Worm (Caenorhabditis elegans) whole organism, mixed stage, embryonic: ENCODE measurements around the gene F14B8.6.

ENCODE experiments used
- ces-1 ChIP-seq: fragments of 150-350 bp; optimal IDR thresholded peaks from 2 replicates; lab custom pipeline; 2014; ENCODE audit warnings: missing biosample characterization, missing genetic modification reagents, missing genetic modification characterization
- drap-1 ChIP-seq: fragments of 200-800 bp; sonication (Bioruptor generic); optimal IDR thresholded peaks from 3 replicates; lab custom pipeline; 2018; ENCODE audit warnings: mild to moderate bottlenecking, missing genetic modification characterization, missing compliant biosample characterization
- elt-3 ChIP-seq: fragments of 150-350 bp; optimal IDR thresholded peaks from 2 replicates; lab custom pipeline; 2014; ENCODE audit warnings: missing biosample characterization, missing genetic modification characterization
- hlh-1 ChIP-seq: fragments of 150-350 bp; optimal IDR thresholded peaks from 2 replicates; lab custom pipeline; 2014; ENCODE audit warnings: missing biosample characterization, missing genetic modification reagents, missing genetic modification characterization
- lin-13 ChIP-seq: fragments of 150-350 bp; optimal IDR thresholded peaks from 2 replicates; lab custom pipeline; 2014; ENCODE audit warnings: missing biosample characterization, missing genetic modification characterization
- nhr-12 ChIP-seq: fragments of 150-350 bp; optimal IDR thresholded peaks from 2 replicates; lab custom pipeline; 2014; ENCODE audit warnings: missing biosample characterization, missing genetic modification characterization
- nhr-237 ChIP-seq: fragments of 150-350 bp; optimal IDR thresholded peaks from 2 replicates; lab custom pipeline; 2014; ENCODE audit warnings: missing biosample characterization, missing genetic modification characterization
- nhr-28 ChIP-seq: fragments of 150-350 bp; optimal IDR thresholded peaks from 2 replicates; lab custom pipeline; 2014; ENCODE audit warnings: missing biosample characterization, missing genetic modification characterization
- pha-4 ChIP-seq: fragments of 150-350 bp; optimal IDR thresholded peaks from 2 replicates; lab custom pipeline; 2018; ENCODE audit warnings: missing biosample characterization, missing genetic modification reagents, missing genetic modification characterization
- unc-39 ChIP-seq: fragments of 150-350 bp; optimal IDR thresholded peaks from 2 replicates; lab custom pipeline; 2014; ENCODE audit warnings: missing biosample characterization, missing genetic modification characterization
- zip-8 ChIP-seq: fragments of 150-350 bp; optimal IDR thresholded peaks from 2 replicates; lab custom pipeline; 2014; ENCODE audit warnings: missing biosample characterization, missing genetic modification characterization
- ztf-11 ChIP-seq: fragments of 150-350 bp; optimal IDR thresholded peaks from 2 replicates; lab custom pipeline; 2014; ENCODE audit warnings: missing biosample characterization, missing genetic modification characterization

DNA sequence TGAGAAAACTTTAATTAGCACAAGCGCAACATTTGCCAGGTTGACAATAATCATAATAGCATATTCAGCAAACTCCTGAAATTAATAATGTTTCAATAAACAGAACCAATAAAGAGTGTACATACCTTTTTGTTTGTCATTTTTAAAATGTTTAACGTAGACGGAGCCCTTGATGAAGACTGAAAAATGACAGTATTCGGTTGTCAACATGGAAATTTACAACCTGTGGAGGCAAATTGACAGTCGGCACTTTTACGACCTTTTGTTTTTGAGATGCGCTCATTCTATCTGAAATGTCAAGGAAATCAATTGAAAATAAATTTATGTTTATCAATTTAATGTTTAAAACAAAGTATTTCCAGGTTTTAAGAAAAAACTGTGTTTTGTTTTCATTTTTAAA, 47.8 kb downstream of the F14B8.6 start:
- TF ChIP-seq unc-39 = no peak
- TF ChIP-seq lin-13 (tag; lab: Kevin White, UChicago) = no peak
- TF ChIP-seq elt-3 (tag; lab: Kevin White, UChicago) = no peak
- TF ChIP-seq hlh-1 (tag; lab: Kevin White, UChicago) = no peak
- TF ChIP-seq nhr-12 = no peak
- no peak for TF ChIP-seq ces-1 (GFP tag; lab: Kevin White, UChicago)
- TF ChIP-seq nhr-237 (tag; lab: Kevin White, UChicago) = no peak
- no peak for TF ChIP-seq ztf-11 (tag; lab: Kevin White, UChicago)
- TF ChIP-seq nhr-28 = no peak
- TF ChIP-seq pha-4 (tag; lab: Kevin White, UChicago) = no peak
- no peak for TF ChIP-seq zip-8 (tag; lab: Kevin White, UChicago)
- TF ChIP-seq drap-1 (GFP tag; lab: Kevin White, UChicago) = no peak
